Worm (Caenorhabditis elegans) whole organism, L1 larva: ENCODE data around the gene F49C5.12.

Experiments used
- C16A3.4 ChIP-seq: fragments of 150-350 bp; optimal IDR thresholded peaks from 2 replicates; lab custom pipeline; 2014; ENCODE audit warnings: missing biosample characterization, missing genetic modification characterization
- aha-1 ChIP-seq: fragments of 150-350 bp; optimal IDR thresholded peaks from 2 replicates; lab custom pipeline; 2014; ENCODE audit warnings: missing biosample characterization, missing genetic modification characterization
- aly-2 ChIP-seq: fragments of 150-350 bp; optimal IDR thresholded peaks from 2 replicates; lab custom pipeline; 2014; ENCODE audit warnings: missing biosample characterization, missing genetic modification characterization
- ama-1 ChIP-seq: fragments of 150-350 bp; optimal IDR thresholded peaks from 2 replicates; lab custom pipeline; 2014
- ceh-82 ChIP-seq, 3 experiments: fragments of 150-350 bp in 1 of 3; sonication (generic microtip) in 2 of 3; optimal IDR thresholded peaks; 2 replicates each; lab custom pipeline; 2014 to 2017; ENCODE audit warnings: missing biosample characterization in 3 of 3, missing genetic modification characterization in 3 of 3
- dpl-1 ChIP-seq, 3 experiments: fragments of 150-350 bp in 2 of 3; sonication (generic microtip) in 1 of 3; optimal IDR thresholded peaks; 2 replicates each; lab custom pipeline; 2014 to 2017; ENCODE audit warnings: missing biosample characterization in 3 of 3, missing genetic modification characterization in 3 of 3, missing genetic modification reagents in 3 of 3
- dsc-1 ChIP-seq: sonication (generic microtip); optimal IDR thresholded peaks from 2 replicates; lab custom pipeline; 2016; ENCODE audit warnings: mild to moderate bottlenecking, missing genetic modification characterization, missing compliant biosample characterization
- efl-1 ChIP-seq, 4 experiments: fragments of 150-350 bp; optimal IDR thresholded peaks in 3 of 4; peaks in 1 of 4; 1 replicate in 1 of 4; 2 replicates in 3 of 4; lab custom pipeline; 2014; ENCODE audit warnings: missing biosample characterization in 2 of 4, missing genetic modification characterization in 2 of 4, missing genetic modification reagents in 2 of 4
- efl-3 ChIP-seq: fragments of 200-800 bp; sonication (Bioruptor generic); optimal IDR thresholded peaks from 2 replicates; lab custom pipeline; 2018; ENCODE audit warnings: mild to moderate bottlenecking, missing genetic modification characterization, missing compliant biosample characterization
- egl-13 ChIP-seq: sonication (generic microtip); optimal IDR thresholded peaks from 2 replicates; lab custom pipeline; 2016; ENCODE audit warnings: missing genotype, missing genetic modification reagents, missing genetic modification characterization, missing compliant biosample characterization
- egl-27 ChIP-seq, 2 experiments: fragments of 150-350 bp in 1 of 2; sonication (generic microtip); optimal IDR thresholded peaks; 3 replicates each; lab custom pipeline; 2017 to 2018; ENCODE audit warnings: missing biosample characterization in 2 of 2, missing genetic modification characterization in 2 of 2, missing genetic modification reagents in 2 of 2
- elt-2 ChIP-seq: sonication (generic microtip); optimal IDR thresholded peaks from 2 replicates; lab custom pipeline; 2016; ENCODE audit warnings: missing genetic modification characterization, mild to moderate bottlenecking, inconsistent platforms, missing compliant biosample characterization, missing genetic modification reagents
- ets-5 ChIP-seq: fragments of 200-800 bp; sonication (Bioruptor generic); IDR thresholded peaks from 2 replicates; pipeline ENCODE4 v1.3.6; 2022; ENCODE audit warnings: missing genetic modification characterization, missing compliant biosample characterization
- fos-1 ChIP-seq: fragments of 150-350 bp; optimal IDR thresholded peaks from 2 replicates; lab custom pipeline; 2014; ENCODE audit warnings: missing biosample characterization, missing genetic modification characterization
- grh-1 ChIP-seq: fragments of 200-800 bp; sonication (Bioruptor generic); IDR thresholded peaks from 2 replicates; pipeline ENCODE4 v1.3.6; 2022; ENCODE audit warnings: missing genetic modification reagents, missing genetic modification characterization, missing compliant biosample characterization
- jun-1 ChIP-seq: fragments of 150-350 bp; optimal IDR thresholded peaks from 2 replicates; lab custom pipeline; 2014; ENCODE audit warnings: missing biosample characterization, missing genetic modification reagents, missing genetic modification characterization
- lsy-2 ChIP-seq, 2 experiments: fragments of 150-350 bp; optimal IDR thresholded peaks; 2 replicates each; lab custom pipeline; 2014; ENCODE audit warnings: missing biosample characterization in 2 of 2, missing genetic modification characterization in 2 of 2
- mep-1 ChIP-seq: fragments of 150-350 bp; optimal IDR thresholded peaks from 2 replicates; lab custom pipeline; 2014; ENCODE audit warnings: missing biosample characterization, missing genetic modification characterization
- nhr-237 ChIP-seq: fragments of 150-350 bp; optimal IDR thresholded peaks from 2 replicates; lab custom pipeline; 2014; ENCODE audit warnings: missing biosample characterization, missing genetic modification characterization
- nhr-47 ChIP-seq: sonication (generic microtip); optimal IDR thresholded peaks from 2 replicates; lab custom pipeline; 2016; ENCODE audit warnings: mild to moderate bottlenecking, missing genetic modification characterization, moderate library complexity, missing compliant biosample characterization
- nhr-71 ChIP-seq: sonication (generic microtip); optimal IDR thresholded peaks from 2 replicates; lab custom pipeline; 2016; ENCODE audit warnings: mild to moderate bottlenecking, missing genetic modification characterization, moderate library complexity, missing compliant biosample characterization
- nhr-76 ChIP-seq: sonication (generic microtip); optimal IDR thresholded peaks from 2 replicates; lab custom pipeline; 2017; ENCODE audit warnings: missing biosample characterization, missing genetic modification characterization
- nhr-77 ChIP-seq: fragments of 150-350 bp; optimal IDR thresholded peaks from 2 replicates; lab custom pipeline; 2014; ENCODE audit warnings: missing biosample characterization, missing genetic modification characterization
- rnt-1 ChIP-seq: sonication (generic microtip); optimal IDR thresholded peaks from 2 replicates; lab custom pipeline; 2016; ENCODE audit warnings: mild to moderate bottlenecking, missing genetic modification characterization, moderate library complexity, missing compliant biosample characterization
- sup-37 ChIP-seq: fragments of 200-800 bp; sonication (Bioruptor generic); optimal IDR thresholded peaks from 2 replicates; lab custom pipeline; 2018; ENCODE audit warnings: mild to moderate bottlenecking, missing genetic modification characterization, missing compliant biosample characterization
- tbx-2 ChIP-seq: sonication (generic microtip); optimal IDR thresholded peaks from 2 replicates; lab custom pipeline; 2016; ENCODE audit warnings: missing genetic modification characterization, missing compliant biosample characterization
- unc-130 ChIP-seq: fragments of 150-350 bp; optimal IDR thresholded peaks from 2 replicates; lab custom pipeline; 2017; ENCODE audit warnings: missing biosample characterization, missing genetic modification characterization, inconsistent platforms
- unc-62 ChIP-seq: fragments of 150-350 bp; optimal IDR thresholded peaks from 2 replicates; lab custom pipeline; 2014; ENCODE audit warnings: missing biosample characterization, missing genetic modification reagents, missing genetic modification characterization
- vab-15 ChIP-seq: sonication (generic microtip); optimal IDR thresholded peaks from 2 replicates; lab custom pipeline; 2017; ENCODE audit warnings: missing genotype, mild to moderate bottlenecking, missing genetic modification characterization, missing compliant biosample characterization
- zag-1 ChIP-seq: fragments of 150-350 bp; optimal IDR thresholded peaks from 2 replicates; lab custom pipeline; 2014; ENCODE audit warnings: missing biosample characterization, missing genetic modification characterization
- zip-4 ChIP-seq: fragments of 200-800 bp; sonication (Bioruptor generic); optimal IDR thresholded peaks from 2 replicates; lab custom pipeline; 2018; ENCODE audit warnings: mild to moderate bottlenecking, missing genetic modification characterization, moderate library complexity, missing compliant biosample characterization
- ztf-4 ChIP-seq: fragments of 150-350 bp; optimal IDR thresholded peaks from 2 replicates; lab custom pipeline; 2014; ENCODE audit warnings: missing biosample characterization, missing genetic modification characterization

Gene F49C5.12

ce11 chrII:12603667-12604621 is 43.8 kb upstream of the F49C5.12 start, which contains the start of the genes ceh-100 and lips-15 (continued):
- TF ChIP-seq sup-37 (GFP tag; lab: Kevin White, UChicago) = no peak
- peak; percentile 8 for TF ChIP-seq tbx-2
- TF ChIP-seq nhr-237 = no peak
- TF ChIP-seq jun-1 (tag; lab: Kevin White, UChicago) = no peak
- TF ChIP-seq grh-1 (GFP tag; lab: Robert Waterston, UW) = no peak
- TF ChIP-seq nhr-77 (tag; lab: Kevin White, UChicago) = no peak
- TF ChIP-seq rnt-1 (tag; lab: Kevin White, UChicago) = no peak
- TF ChIP-seq zag-1 (tag; lab: Kevin White, UChicago) = no peak
- TF ChIP-seq aha-1 (tag; lab: Kevin White, UChicago) = no peak
- TF ChIP-seq egl-27 (tag; optimal IDR thresholded peaks at IDR 0.05; lab: Kevin White, UChicago) = no peak
- TF ChIP-seq unc-62 = no peak
- TF ChIP-seq fos-1 (tag; lab: Kevin White, UChicago) = no peak
- TF ChIP-seq unc-130 (tag; lab: Kevin White, UChicago) = no peak
- peak; percentile 33 for TF ChIP-seq mep-1 (tag; lab: Kevin White, UChicago)
- peak; percentile 8 for TF ChIP-seq C16A3.4 (tag; lab: Kevin White, UChicago)
- no peak for TF ChIP-seq zip-4

DNA sequence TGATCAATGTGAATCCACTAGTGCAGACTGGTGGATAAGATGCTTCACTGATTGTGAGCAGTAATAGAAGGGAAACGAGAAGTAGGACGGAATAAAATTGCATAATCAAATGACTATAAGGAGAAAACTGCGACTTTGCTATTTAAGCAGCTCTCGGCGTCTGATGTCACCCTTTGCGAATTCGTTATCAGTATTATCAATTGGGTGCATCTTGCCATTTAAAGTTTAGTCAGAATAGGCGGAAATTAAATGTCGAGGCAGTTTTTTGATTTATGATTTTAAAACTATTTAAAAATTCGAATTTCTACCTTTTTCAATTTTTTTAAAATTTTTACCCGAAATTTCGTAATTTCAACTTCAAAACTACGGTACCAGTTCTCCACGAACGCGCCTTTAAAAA is 20.8 kb upstream of the F49C5.12 start, which contains the start of gene clec-4:
TSS of gene clec-4 (minus strand) at position 162 of the 400 bp plus-strand sequence.
- no peak for TF ChIP-seq nhr-47 (tag; lab: Kevin White, UChicago)
- no peak for TF ChIP-seq dsc-1
- no peak for TF ChIP-seq zag-1 (tag; lab: Kevin White, UChicago)
- no peak for TF ChIP-seq nhr-71 (tag; lab: Kevin White, UChicago)
- no peak for TF ChIP-seq efl-3 (GFP tag; lab: Kevin White, UChicago)
- no peak for TF ChIP-seq elt-2 (tag; lab: Kevin White, UChicago)
- no peak for TF ChIP-seq nhr-76
- no peak for TF ChIP-seq egl-13 (tag; lab: Kevin White, UChicago)
- no peak for TF ChIP-seq zip-4
- TF ChIP-seq ama-1 (lab: Kevin White, UChicago) = no peak
- no peak for TF ChIP-seq ztf-4 (tag; lab: Kevin White, UChicago)
- TF ChIP-seq dpl-1 (GFP tag; optimal IDR thresholded peaks at IDR 0.05; lab: Kevin White, UChicago) = no peak
- TF ChIP-seq vab-15 (tag; lab: Kevin White, UChicago) = no peak
- TF ChIP-seq lsy-2 (tag; optimal IDR thresholded peaks at IDR 0.05; lab: Kevin White, UChicago) = no peak
- TF ChIP-seq fos-1 (tag; lab: Kevin White, UChicago) = no peak
- TF ChIP-seq ceh-82 (tag; optimal IDR thresholded peaks at IDR 0.05; lab: Kevin White, UChicago) = no peak

DNA sequence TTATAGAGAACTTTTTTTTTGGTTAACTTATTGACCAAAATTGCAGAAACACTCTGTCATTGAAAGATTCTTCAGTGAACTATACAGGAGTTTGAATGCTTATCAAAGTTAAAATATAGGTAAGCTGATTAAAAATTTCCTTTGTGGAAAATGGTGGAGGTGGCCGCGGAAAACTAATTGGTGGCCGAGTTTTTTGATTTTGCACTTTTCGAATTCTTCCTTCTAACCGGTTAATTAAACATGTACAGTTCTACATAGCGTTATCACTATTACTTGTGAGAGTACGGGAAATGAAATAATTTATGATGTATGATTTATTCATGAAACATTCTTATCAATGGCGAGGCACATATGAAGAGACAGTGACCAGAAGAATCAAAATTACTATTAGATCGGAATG is 17.6 kb upstream of the F49C5.12 start, which contains the start of gene clec-8:
TSS of gene clec-8 (minus strand) at position 308 of the 400 bp plus-strand sequence.
- peak; percentile 72 for TF ChIP-seq elt-2 (tag; lab: Kevin White, UChicago)
- no peak for TF ChIP-seq ets-5 (GFP tag; lab: Robert Waterston, UW)
- TF ChIP-seq, all 84 proteins: peak for 1

ce11 chrII:12574668-12575067 is 14.6 kb upstream of the F49C5.12 start, which contains the start of gene Y38E10A.3:
Gene Y38E10A.3, minus strand, starts transcription at chrII:12574768.
- no peak for TF ChIP-seq aly-2
- TF ChIP-seq efl-1 (optimal IDR thresholded peaks at IDR 0.05; lab: Kevin White, UChicago) = no peak
- TF ChIP-seq efl-1 (GFP tag; optimal IDR thresholded peaks at IDR 0.05 in 1 of 2; lab: Kevin White, UChicago) = peak in 1 of 2 experiments; percentile 59
- no peak for TF ChIP-seq efl-3 (GFP tag; lab: Kevin White, UChicago)
- TF ChIP-seq ceh-82 (tag; optimal IDR thresholded peaks at IDR 0.05; lab: Kevin White, UChicago) = no peak
- TF ChIP-seq, all 84 proteins: peak for 1
